Fruit fly (Drosophila melanogaster): ENCODE measurements around the gene CG4960.

The CG4960 gene

DNA sequence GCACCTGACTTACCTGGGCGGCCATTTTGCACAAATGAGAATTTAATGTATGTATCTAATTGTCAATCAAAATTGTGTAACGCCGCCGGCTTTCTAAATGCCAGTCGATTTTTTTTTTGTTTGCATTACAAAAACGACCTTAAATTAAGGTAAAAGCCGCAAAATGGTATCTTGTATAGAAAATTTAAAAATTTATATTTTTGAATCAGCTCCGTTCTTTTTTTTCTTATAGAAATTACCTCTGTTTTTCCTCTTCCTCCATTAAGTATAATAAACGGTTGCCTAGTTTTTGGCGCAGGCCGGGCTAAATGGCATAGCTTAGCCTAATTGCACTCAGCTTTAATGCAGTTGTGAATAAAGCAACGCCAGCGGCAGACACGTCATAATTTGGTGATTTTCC, at the start of gene CG4960:
CG4960 (minus strand) TSS at position 101 of the 400 bp plus-strand sequence.
- TF ChIP-seq noc (tag; optimal IDR thresholded peaks at IDR 0.05), result no peak

dm6 chr3R:25831799-25832280, 44.7 kb upstream of the CG4960 start, which contains the start of the genes Mst57Da and alpha4GT2:
Gene Mst57Da (minus strand): TSS chr3R:25831899.
Gene alpha4GT2 (plus strand): TSS chr3R:25832230.
- no peak for TF ChIP-seq noc (tag; optimal IDR thresholded peaks at IDR 0.05)

- TF ChIP-seq noc (tag; optimal IDR thresholded peaks at IDR 0.05), result no peak
Measured at dm6 chr3R:25830814-25831213, 43.7 kb upstream of the CG4960 start, which contains the start of gene Mst57Db. Gene Mst57Db (minus strand): TSS chr3R:25830914.

dm6 chr3R:25830128-25830527, 43.0 kb upstream of the CG4960 start, which contains the start of gene Sfp96F:
Gene Sfp96F (minus strand): TSS chr3R:25830228.
- TF ChIP-seq noc (tag; optimal IDR thresholded peaks at IDR 0.05), result no peak

dm6 chr3R:25829598-25829997, 42.5 kb upstream of the CG4960 start, which contains the start of gene Mst57Dc:
Gene Mst57Dc (minus strand): TSS chr3R:25829698.
- no peak for TF ChIP-seq noc (tag; optimal IDR thresholded peaks at IDR 0.05)

DNA sequence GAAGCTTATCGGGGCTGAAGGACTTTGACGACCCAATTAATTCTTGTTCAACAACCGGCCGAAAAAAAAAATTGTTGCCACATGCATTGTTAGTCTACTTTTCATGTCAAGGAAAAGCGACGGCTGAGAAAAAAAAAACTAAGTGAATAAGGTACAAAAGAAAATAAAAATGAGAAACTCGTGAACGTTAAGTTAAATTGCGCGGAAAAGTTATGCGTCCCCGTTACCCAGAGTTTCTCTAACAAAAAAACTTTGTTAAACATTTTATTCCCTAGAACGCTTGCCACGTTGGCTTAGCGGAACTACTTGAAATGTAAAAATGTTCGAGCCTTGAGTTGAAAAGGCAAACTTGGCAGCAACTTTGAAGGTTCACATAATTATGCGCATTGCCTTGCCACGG, 28.1 kb upstream of the CG4960 start, which contains the start of gene CG14354:
CG14354 (plus strand) TSS at position 301 of the 400 bp plus-strand sequence.
- TF ChIP-seq noc (tag; optimal IDR thresholded peaks at IDR 0.05), result no peak

dm6 chr3R:25811611-25812010, 24.5 kb upstream of the CG4960 start, which contains the start of the genes Acam and CG17770:
Gene Acam (plus strand): TSS chr3R:25811911.
Gene CG17770 (plus strand): TSS chr3R:25811911.
- TF ChIP-seq noc (tag; optimal IDR thresholded peaks at IDR 0.05), result no peak

DNA sequence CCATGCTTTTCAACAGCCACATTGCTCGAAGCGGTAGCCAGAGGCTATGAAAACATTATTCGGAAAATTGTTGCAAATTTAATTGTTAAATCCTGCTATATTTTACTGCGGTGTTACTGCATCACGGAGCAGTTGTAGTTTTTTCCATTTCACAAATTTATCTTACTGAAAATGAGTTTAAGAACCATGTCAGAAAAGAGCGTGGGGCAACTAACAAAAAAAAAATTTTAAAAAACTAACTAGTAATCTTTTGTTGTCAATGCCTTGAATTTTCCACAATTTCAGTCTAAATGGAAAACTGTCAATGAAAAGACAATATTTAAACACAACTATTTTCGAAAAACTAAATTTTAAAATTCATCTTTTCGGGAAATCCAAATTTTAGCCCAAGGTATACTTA, 23.7 kb upstream of the CG4960 start, which contains the start of gene CG5024:
CG5024 (plus strand) TSS at position 301 of the 400 bp plus-strand sequence.
- TF ChIP-seq noc (tag; optimal IDR thresholded peaks at IDR 0.05), result no peak

DNA sequence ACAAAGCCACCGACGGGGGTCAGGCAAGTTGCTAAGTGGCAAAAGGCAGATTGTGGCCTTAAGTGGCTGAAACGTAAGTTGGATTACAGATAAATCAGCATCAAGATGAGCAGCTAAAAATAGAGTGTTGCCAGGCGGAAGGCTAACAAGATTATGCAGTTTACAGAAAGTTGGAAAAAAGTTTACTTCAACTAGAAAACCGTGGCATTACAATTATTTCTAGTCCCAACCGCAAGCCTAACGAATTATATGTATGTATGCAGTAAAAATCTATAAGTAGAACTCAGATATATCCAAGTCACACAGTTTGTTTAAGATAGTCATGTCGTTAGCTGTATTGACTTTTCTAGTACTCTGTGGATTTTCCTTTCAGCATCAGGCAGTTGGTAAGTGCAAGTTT, 19.0 kb upstream of the CG4960 start, which contains the start of gene BG642167:
BG642167 (plus strand) TSS at position 301 of the 400 bp plus-strand sequence.
- TF ChIP-seq noc (tag; optimal IDR thresholded peaks at IDR 0.05), result no peak

dm6 chr3R:25791807-25792206, 4.7 kb upstream of the CG4960 start:
- no peak for TF ChIP-seq noc (tag; optimal IDR thresholded peaks at IDR 0.05)

DNA sequence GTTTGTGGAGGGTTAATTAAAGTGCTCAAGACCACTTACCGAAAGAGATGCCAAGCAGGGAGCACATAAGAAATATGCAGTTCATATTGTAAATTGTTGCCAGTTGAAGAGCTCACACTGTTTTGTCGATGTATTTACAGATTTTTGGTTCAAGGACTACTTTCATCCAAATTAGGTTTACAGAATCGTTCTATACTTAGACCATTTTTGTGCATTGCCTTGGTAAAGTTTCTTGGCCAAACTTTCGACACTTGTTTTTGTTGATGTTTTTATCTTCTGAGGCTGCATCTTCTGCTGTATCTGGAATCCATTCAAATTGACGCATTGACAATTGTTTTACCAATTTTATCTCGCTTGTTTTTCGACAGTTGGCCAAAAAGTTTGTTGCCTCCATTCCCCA, 3.3 kb upstream of the CG4960 start, which contains the start of gene CG31093:
CG31093 (minus strand) TSS at position 101 of the 400 bp plus-strand sequence.
- TF ChIP-seq noc (tag; optimal IDR thresholded peaks at IDR 0.05), result no peak

DNA sequence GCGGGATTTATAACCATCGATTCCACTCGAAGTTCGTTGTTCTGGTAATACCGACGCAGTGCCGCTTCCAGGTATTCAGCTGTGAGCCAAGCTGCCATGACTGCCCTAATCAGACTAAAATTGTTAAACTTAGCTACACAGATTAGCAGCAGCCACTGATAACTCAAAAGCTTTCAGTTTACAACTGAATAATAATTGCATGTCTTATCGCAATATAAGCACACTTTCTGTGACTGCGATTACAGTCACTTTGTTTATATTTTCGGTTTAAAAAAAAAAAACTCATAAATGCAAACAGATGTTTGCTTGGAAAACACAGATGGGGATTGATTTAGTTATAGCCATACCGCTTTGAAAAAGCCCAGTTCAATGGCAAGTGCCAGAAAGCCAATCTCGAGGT, 2.3 kb upstream of the CG4960 start, which contains the start of gene CG31380:
CG31380 (minus strand) TSS at position 101 of the 400 bp plus-strand sequence.
- no peak for TF ChIP-seq noc (tag; optimal IDR thresholded peaks at IDR 0.05)

DNA sequence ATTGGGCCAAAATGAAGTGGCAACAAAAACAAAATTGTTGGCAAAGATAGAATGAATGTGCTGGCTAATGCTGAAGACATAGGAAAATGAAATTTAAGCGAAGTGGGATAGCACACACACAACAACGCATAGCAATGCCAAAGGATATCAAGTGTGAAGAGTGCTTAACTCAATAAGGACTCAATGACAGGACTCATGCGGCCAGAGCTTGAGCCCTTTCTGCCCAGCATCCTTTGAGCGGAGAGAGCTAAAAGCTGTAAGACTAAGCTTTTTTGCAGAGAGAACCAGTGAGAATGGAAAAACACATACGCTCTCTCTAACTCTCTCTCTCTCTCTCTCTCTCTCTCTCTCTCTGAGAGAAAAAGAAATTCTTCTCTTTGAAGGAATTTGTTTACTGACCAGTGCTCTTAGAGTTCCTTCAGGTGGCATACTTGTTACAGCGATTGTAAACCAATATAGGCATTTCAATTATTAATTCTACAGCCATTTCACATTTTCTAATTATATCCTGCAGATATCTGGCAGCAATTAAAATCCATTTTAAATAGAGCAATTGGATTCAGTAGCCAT, 4.2 kb downstream of the CG4960 start:
- TF ChIP-seq noc (tag; optimal IDR thresholded peaks at IDR 0.05), result no peak

- no peak for TF ChIP-seq noc (tag; optimal IDR thresholded peaks at IDR 0.05)
Measured at dm6 chr3R:25778205-25778604, 8.9 kb downstream of the CG4960 start, which contains the start of gene CG4956. Gene CG4956 (minus strand): TSS chr3R:25778305.

DNA sequence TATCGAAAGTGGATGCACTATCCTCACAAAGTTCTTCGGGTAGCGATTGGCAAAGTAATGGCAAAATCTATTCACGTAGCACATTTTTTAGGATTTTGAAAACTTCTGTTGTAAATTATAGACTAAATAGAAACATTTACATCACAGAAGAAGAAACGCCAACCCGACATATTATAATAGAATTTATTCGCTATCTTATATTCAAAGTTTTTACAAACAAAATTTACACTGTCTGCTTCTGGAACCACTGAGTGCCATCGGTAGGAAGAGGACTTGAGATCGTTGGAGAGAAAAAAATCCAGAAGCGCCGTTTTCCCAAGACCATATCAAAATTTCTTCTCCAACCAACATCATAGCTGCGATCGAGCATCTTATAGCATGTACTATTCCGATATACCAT, 10.0 kb downstream of the CG4960 start, which contains the start of gene CG17195:
CG17195 (minus strand) TSS at position 101 of the 400 bp plus-strand sequence.
- TF ChIP-seq noc (tag; optimal IDR thresholded peaks at IDR 0.05), result no peak

DNA sequence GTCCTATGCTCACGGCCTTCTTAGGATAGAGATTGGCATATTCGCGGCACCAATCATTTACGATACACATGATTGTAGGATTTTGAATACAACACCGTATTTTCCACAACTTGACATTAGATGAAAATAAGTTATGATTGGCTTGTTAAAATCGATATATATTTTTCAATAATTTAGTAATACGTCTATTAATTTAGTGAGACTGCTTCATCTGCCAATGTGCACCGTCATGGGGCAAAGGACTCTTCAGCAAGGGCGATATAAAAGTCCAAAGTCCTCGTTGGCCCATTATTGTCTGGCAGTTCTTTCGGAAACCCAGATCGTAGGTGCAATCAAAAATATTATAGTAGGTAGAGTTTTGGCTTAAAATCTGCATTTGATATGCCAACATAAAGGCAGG, 11.0 kb downstream of the CG4960 start, which contains the start of gene CG17196:
CG17196 (minus strand) TSS at position 101 of the 400 bp plus-strand sequence.
- TF ChIP-seq noc (tag; optimal IDR thresholded peaks at IDR 0.05), result no peak

DNA sequence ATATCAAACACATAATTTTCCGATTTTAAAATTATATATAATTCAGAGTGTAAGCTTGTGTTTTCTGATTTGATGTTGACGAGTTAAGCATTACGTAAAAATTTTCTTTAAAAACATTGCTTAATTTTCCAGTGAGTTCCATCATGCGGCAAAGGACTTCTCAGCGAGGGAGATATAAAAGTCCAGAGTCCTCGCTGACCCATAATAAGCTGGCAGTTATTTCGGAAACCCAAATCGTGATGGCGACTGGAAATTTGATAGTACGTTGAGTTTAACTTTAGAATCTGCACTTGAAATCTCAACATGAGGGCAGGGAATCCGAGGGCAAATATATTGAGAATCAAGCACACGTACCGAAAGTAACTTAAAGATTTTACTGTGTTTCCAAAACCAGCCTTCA, 11.8 kb downstream of the CG4960 start, which contains the start of the genes CG17197 and CG17198:
CG17197 (minus strand) TSS at position 101 of the 400 bp plus-strand sequence.
CG17198 (minus strand) TSS at position 101 of the 400 bp plus-strand sequence.
- no peak for TF ChIP-seq noc (tag; optimal IDR thresholded peaks at IDR 0.05)
